Worm (Caenorhabditis elegans) whole organism, mixed stage, embryonic: ENCODE measurements around the gene F54D10.5.

ENCODE experiments used
- elt-3 ChIP-seq: fragments of 150-350 bp; optimal IDR thresholded peaks from 2 replicates; lab custom pipeline; 2014; ENCODE audit warnings: missing biosample characterization, missing genetic modification characterization
- lin-13 ChIP-seq: fragments of 150-350 bp; optimal IDR thresholded peaks from 2 replicates; lab custom pipeline; 2014; ENCODE audit warnings: missing biosample characterization, missing genetic modification characterization

- TF ChIP-seq elt-3 (tag; lab: Kevin White, UChicago) (no peak), lin-13 (tag; lab: Kevin White, UChicago) (no peak)
Observed at ce11 chrII:3795323-3795722, 12.7 kb downstream of the F54D10.5 start, which contains the start of gene Y8A9A.2.
